Fruit fly (Drosophila melanogaster) whole organism, prepupa: ENCODE measurements around the gene nAChRalpha4.

ENCODE experiments used
- Blimp-1 ChIP-seq: fragments of 200-800 bp; sonication (Bioruptor generic); optimal IDR thresholded peaks from 3 replicates; lab custom pipeline; 2017; ENCODE audit warnings: missing biosample characterization, missing genetic modification characterization, mild to moderate bottlenecking, moderate library complexity, missing genetic modification reagents
- CG10631 ChIP-seq: fragments of 200-800 bp; sonication (Bioruptor generic); optimal IDR thresholded peaks from 2 replicates; lab custom pipeline; 2016; ENCODE audit warnings: missing biosample characterization, missing genetic modification characterization
- CG10669 ChIP-seq: fragments of 200-800 bp; sonication (Bioruptor generic); optimal IDR thresholded peaks from 3 replicates; lab custom pipeline; 2018; ENCODE audit warnings: missing biosample characterization, mild to moderate bottlenecking, missing genetic modification characterization, moderate library complexity
- CG11294 ChIP-seq: fragments of 200-800 bp; sonication (Bioruptor generic); IDR thresholded peaks from 2 replicates; pipeline ENCODE4 v1.3.6; 2022; ENCODE audit warnings: missing biosample characterization, missing genetic modification characterization
- CG11762 ChIP-seq: fragments of 200-800 bp; sonication (Bioruptor generic); optimal IDR thresholded peaks from 3 replicates; lab custom pipeline; 2016; ENCODE audit warnings: missing biosample characterization, missing genetic modification characterization; ENCODE audit not compliant: insufficient read depth
- CG11902 ChIP-seq: fragments of 200-800 bp; sonication (Bioruptor generic); optimal IDR thresholded peaks from 3 replicates; lab custom pipeline; 2016; ENCODE audit warnings: missing biosample characterization, missing genetic modification characterization
- CG1621 ChIP-seq: fragments of 200-800 bp; sonication (Bioruptor generic); optimal IDR thresholded peaks from 3 replicates; lab custom pipeline; 2018; ENCODE audit warnings: missing biosample characterization, mild to moderate bottlenecking, missing genetic modification characterization
- CG32006 ChIP-seq: fragments of 200-800 bp; sonication (Bioruptor generic); optimal IDR thresholded peaks from 3 replicates; lab custom pipeline; 2017; ENCODE audit warnings: missing biosample characterization, mild to moderate bottlenecking, missing genetic modification characterization
- CG34406 ChIP-seq: fragments of 200-800 bp; sonication (Bioruptor generic); optimal IDR thresholded peaks from 3 replicates; lab custom pipeline; 2016; ENCODE audit warnings: missing biosample characterization, missing genetic modification characterization
- CG4318 ChIP-seq: fragments of 200-800 bp; sonication (Bioruptor generic); optimal IDR thresholded peaks from 3 replicates; lab custom pipeline; 2017; ENCODE audit warnings: missing biosample characterization, mild to moderate bottlenecking, missing genetic modification characterization
- CG6163 ChIP-seq: fragments of 200-800 bp; sonication (Bioruptor generic); IDR thresholded peaks from 3 replicates; pipeline ENCODE4 v1.3.6; 2022; ENCODE audit warnings: missing biosample characterization, missing genetic modification characterization
- CG6276 ChIP-seq: fragments of 200-800 bp; sonication (Bioruptor generic); optimal IDR thresholded peaks from 2 replicates; lab custom pipeline; 2017; ENCODE audit warnings: missing biosample characterization, mild to moderate bottlenecking, missing genetic modification characterization
- CG6808 ChIP-seq: fragments of 200-800 bp; sonication (Bioruptor generic); optimal IDR thresholded peaks from 3 replicates; lab custom pipeline; 2017; ENCODE audit warnings: missing biosample characterization, missing genetic modification characterization, mild to moderate bottlenecking, moderate library complexity, missing genetic modification reagents
- CG6854 ChIP-seq: fragments of 200-800 bp; sonication (Bioruptor generic); optimal IDR thresholded peaks from 2 replicates; lab custom pipeline; 2017; ENCODE audit warnings: missing biosample characterization, mild to moderate bottlenecking, missing genetic modification characterization
- CG7368 ChIP-seq: fragments of 200-800 bp; sonication (Bioruptor generic); optimal IDR thresholded peaks from 3 replicates; lab custom pipeline; 2016; ENCODE audit warnings: missing biosample characterization, missing genetic modification characterization
- CG8119 ChIP-seq: fragments of 200-800 bp; sonication (Bioruptor generic); IDR thresholded peaks from 3 replicates; pipeline ENCODE4 v1.3.6; 2022; ENCODE audit warnings: missing biosample characterization, missing genetic modification characterization
- CG8319 ChIP-seq: fragments of 200-800 bp; sonication (Bioruptor generic); optimal IDR thresholded peaks from 3 replicates; lab custom pipeline; 2016; ENCODE audit warnings: missing biosample characterization, missing genetic modification characterization
- Eip78C ChIP-seq: fragments of 200-800 bp; sonication (Bioruptor generic); peaks from one replicate; lab custom pipeline; 2016; ENCODE audit warnings: missing biosample characterization, missing genetic modification characterization
- Ets21C ChIP-seq: fragments of 200-800 bp; sonication (Bioruptor generic); optimal IDR thresholded peaks from 3 replicates; lab custom pipeline; 2016; ENCODE audit warnings: missing biosample characterization, missing genetic modification characterization
- Hr38 ChIP-seq: sonication (Bioruptor generic); optimal IDR thresholded peaks from 2 replicates; lab custom pipeline; 2016; ENCODE audit warnings: missing biosample characterization, missing genetic modification characterization
- Hr39 ChIP-seq: fragments of 200-800 bp; sonication (Bioruptor generic); optimal IDR thresholded peaks from 2 replicates; lab custom pipeline; 2016; ENCODE audit warnings: missing biosample characterization, missing genetic modification characterization
- Hr4 ChIP-seq: fragments of 200-800 bp; sonication (Bioruptor generic); optimal IDR thresholded peaks from 3 replicates; lab custom pipeline; 2016; ENCODE audit warnings: missing biosample characterization, missing genetic modification characterization
- OdsH ChIP-seq: fragments of 200-800 bp; sonication (Bioruptor generic); optimal IDR thresholded peaks from 3 replicates; lab custom pipeline; 2016; ENCODE audit warnings: missing biosample characterization, missing genetic modification characterization
- Smox ChIP-seq: fragments of 200-800 bp; sonication (Bioruptor generic); optimal IDR thresholded peaks from 3 replicates; lab custom pipeline; 2016; ENCODE audit warnings: missing biosample characterization, missing genetic modification characterization
- Sox15 ChIP-seq: fragments of 200-800 bp; sonication (Bioruptor generic); optimal IDR thresholded peaks from 3 replicates; lab custom pipeline; 2016; ENCODE audit warnings: missing biosample characterization, missing genetic modification characterization
- achi ChIP-seq: fragments of 200-800 bp; sonication (Bioruptor generic); optimal IDR thresholded peaks from 3 replicates; lab custom pipeline; 2016; ENCODE audit warnings: missing biosample characterization, missing genetic modification characterization
- acj6 ChIP-seq: fragments of 200-800 bp; sonication (Bioruptor generic); optimal IDR thresholded peaks from 3 replicates; lab custom pipeline; 2016; ENCODE audit warnings: missing biosample characterization, missing genetic modification characterization
- cyc ChIP-seq: fragments of 200-800 bp; sonication (Bioruptor generic); optimal IDR thresholded peaks from 3 replicates; lab custom pipeline; 2016; ENCODE audit warnings: missing biosample characterization, missing genetic modification characterization
- dac ChIP-seq: fragments of 200-800 bp; sonication (Bioruptor generic); optimal IDR thresholded peaks from 2 replicates; lab custom pipeline; 2017; ENCODE audit warnings: missing biosample characterization, mild to moderate bottlenecking, missing genetic modification characterization
- dsx ChIP-seq: fragments of 200-800 bp; optimal IDR thresholded peaks from 3 replicates; lab custom pipeline; 2019; ENCODE audit warnings: missing biosample characterization, mild to moderate bottlenecking, missing genetic modification characterization, moderate library complexity; ENCODE audit not compliant: poor library complexity, severe bottlenecking
- eg ChIP-seq: fragments of 200-800 bp; sonication (Bioruptor generic); IDR thresholded peaks from 3 replicates; pipeline ENCODE4 v1.3.6; 2022; ENCODE audit warnings: missing biosample characterization, missing genetic modification characterization
- esn ChIP-seq: fragments of 200-800 bp; sonication (Bioruptor generic); optimal IDR thresholded peaks from 2 replicates; lab custom pipeline; 2016; ENCODE audit warnings: missing biosample characterization, mild to moderate bottlenecking, missing genetic modification characterization, moderate library complexity
- fd59A ChIP-seq: fragments of 200-800 bp; sonication (Bioruptor generic); optimal IDR thresholded peaks from 2 replicates; lab custom pipeline; 2017; ENCODE audit warnings: missing biosample characterization, mild to moderate bottlenecking, missing genetic modification characterization, missing genetic modification reagents
- fd85E ChIP-seq: fragments of 200-800 bp; sonication (Bioruptor generic); optimal IDR thresholded peaks from 3 replicates; lab custom pipeline; 2016; ENCODE audit warnings: missing biosample characterization, missing genetic modification characterization
- fkh ChIP-seq: fragments of 200-800 bp; sonication (Bioruptor generic); optimal IDR thresholded peaks from 3 replicates; lab custom pipeline; 2017; ENCODE audit warnings: missing biosample characterization, mild to moderate bottlenecking, missing genetic modification characterization, moderate library complexity
- lz ChIP-seq: fragments of 200-800 bp; sonication (Bioruptor generic); optimal IDR thresholded peaks from 3 replicates; lab custom pipeline; 2016; ENCODE audit warnings: missing biosample characterization, missing genetic modification characterization
- salr ChIP-seq, 2 experiments: fragments of 200-800 bp; sonication (Bioruptor generic); optimal IDR thresholded peaks; 3 replicates each; lab custom pipeline; 2016 to 2018; ENCODE audit warnings: missing biosample characterization in 2 of 2, missing genetic modification characterization in 2 of 2, mild to moderate bottlenecking in 1 of 2
- topi ChIP-seq: fragments of 200-800 bp; sonication (Bioruptor generic); optimal IDR thresholded peaks from 3 replicates; lab custom pipeline; 2016; ENCODE audit warnings: missing biosample characterization, missing genetic modification characterization
- vri ChIP-seq: fragments of 200-800 bp; sonication (Bioruptor generic); optimal IDR thresholded peaks from 3 replicates; lab custom pipeline; 2016; ENCODE audit warnings: missing biosample characterization, mild to moderate bottlenecking, missing genetic modification characterization

The nAChRalpha4 gene

DNA sequence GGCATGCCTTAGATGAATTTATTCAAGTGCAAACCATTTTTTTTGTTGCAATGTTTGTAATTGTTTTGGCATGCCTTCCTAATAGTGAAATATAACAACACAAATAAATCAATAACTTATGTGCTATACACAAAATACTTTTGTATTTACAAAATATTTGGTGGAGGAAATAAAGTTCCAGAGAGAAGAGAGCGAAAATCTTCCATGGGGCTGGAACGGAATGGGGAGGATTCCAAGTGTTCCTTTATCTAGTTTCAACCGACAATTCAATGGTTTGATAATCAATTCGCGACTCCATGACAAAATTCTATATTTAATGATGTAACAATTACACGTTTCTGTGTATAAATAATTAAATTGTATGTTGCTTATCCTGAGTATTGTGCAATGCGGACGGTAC is at the start of gene nAChRalpha4:
Gene nAChRalpha4, plus strand, starts transcription at position 246 of the 400 bp plus-strand sequence.
- TF ChIP-seq CG32006 (GFP tag; lab: Kevin White, UChicago) = no peak
- TF ChIP-seq fkh (GFP tag; lab: Kevin White, UChicago) = no peak
- TF ChIP-seq achi (GFP tag; lab: Kevin White, UChicago) = no peak
- TF ChIP-seq salr (GFP tag; optimal IDR thresholded peaks at IDR 0.05; lab: Kevin White, UChicago) = no peak
- TF ChIP-seq Sox15 (GFP tag; lab: Kevin White, UChicago) = no peak
- TF ChIP-seq CG4318 (GFP tag; lab: Kevin White, UChicago) = no peak
- no peak for TF ChIP-seq OdsH
- no peak for TF ChIP-seq topi
- no peak for TF ChIP-seq eg (GFP tag; lab: Robert Waterston, UW)
- no peak for TF ChIP-seq dsx
- no peak for TF ChIP-seq Smox
- TF ChIP-seq Hr39 (GFP tag; lab: Kevin White, UChicago) = no peak
- no peak for TF ChIP-seq CG11762 (GFP tag; lab: Kevin White, UChicago)
- TF ChIP-seq cyc = no peak
- TF ChIP-seq CG7368 (GFP tag; lab: Kevin White, UChicago) = no peak
- TF ChIP-seq, all 60 proteins: peak for 0

DNA sequence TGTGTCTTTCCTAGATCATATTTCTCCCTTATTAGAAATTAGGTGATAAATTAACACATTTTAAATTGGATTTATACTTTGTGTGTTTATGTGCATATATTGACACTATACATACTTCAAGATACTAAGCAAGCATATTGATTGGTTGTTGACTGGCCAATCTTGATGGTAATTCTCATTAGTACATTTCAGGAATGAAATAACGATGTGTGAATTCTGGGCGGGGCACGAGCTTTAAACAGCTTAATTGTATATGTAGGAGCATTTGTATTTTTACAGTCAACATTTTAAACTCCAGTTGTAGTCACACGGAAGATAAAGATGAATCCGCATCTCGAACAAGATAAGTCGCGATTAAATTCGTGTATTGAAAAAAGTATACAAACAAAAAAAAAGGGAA is 32.3 kb upstream of the nAChRalpha4 start, which contains the start of gene CG34031:
Gene CG34031, plus strand, starts transcription at position 301 of the 400 bp plus-strand sequence.
- no peak for TF ChIP-seq CG11294 (GFP tag; lab: Robert Waterston, UW)
- TF ChIP-seq CG8319 (GFP tag; lab: Kevin White, UChicago) = no peak
- no peak for TF ChIP-seq Hr4
- TF ChIP-seq dac (GFP tag; lab: Kevin White, UChicago) = no peak

DNA sequence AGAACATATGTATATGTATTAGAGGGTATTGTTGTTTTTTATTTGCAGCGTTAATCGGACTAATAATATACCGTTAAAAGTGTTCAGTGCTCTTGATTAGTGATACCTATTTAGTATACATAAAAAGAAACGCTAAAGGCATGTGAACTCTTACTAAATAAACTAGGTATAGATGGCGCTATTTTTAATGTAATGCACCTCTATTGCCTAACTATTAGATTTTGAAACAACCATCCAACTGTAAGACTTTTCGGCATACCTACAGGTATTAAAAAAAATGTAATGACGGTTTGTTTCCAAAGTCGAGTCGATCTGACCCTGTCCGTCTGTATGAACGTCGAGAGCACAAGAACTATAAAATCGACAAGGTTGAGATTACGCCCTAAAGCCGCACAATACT is 592 bp downstream of the nAChRalpha4 start:
- no peak for TF ChIP-seq CG11294 (GFP tag; lab: Robert Waterston, UW)
- TF ChIP-seq topi = no peak
- no peak for TF ChIP-seq acj6 (GFP tag; lab: Kevin White, UChicago)
- no peak for TF ChIP-seq dsx
- TF ChIP-seq CG6276 (GFP tag; lab: Kevin White, UChicago) = no peak
- TF ChIP-seq CG10669 (GFP tag; lab: Kevin White, UChicago) = no peak
- TF ChIP-seq fd59A (GFP tag; lab: Kevin White, UChicago) = no peak
- no peak for TF ChIP-seq lz (GFP tag; lab: Kevin White, UChicago)
- no peak for TF ChIP-seq esn
- TF ChIP-seq Hr4 = no peak
- TF ChIP-seq CG4318 (GFP tag; lab: Kevin White, UChicago) = no peak
- TF ChIP-seq vri (GFP tag; lab: Kevin White, UChicago) = no peak
- TF ChIP-seq CG1621 (tag; lab: Kevin White, UChicago) = no peak
- no peak for TF ChIP-seq Hr39 (GFP tag; lab: Kevin White, UChicago)
- no peak for TF ChIP-seq eg (GFP tag; lab: Robert Waterston, UW)
- TF ChIP-seq Blimp-1 (GFP tag; lab: Kevin White, UChicago) = no peak
- TF ChIP-seq CG6163 (GFP tag; lab: Robert Waterston, UW) = no peak
- TF ChIP-seq Sox15 (GFP tag; lab: Kevin White, UChicago) = no peak

DNA sequence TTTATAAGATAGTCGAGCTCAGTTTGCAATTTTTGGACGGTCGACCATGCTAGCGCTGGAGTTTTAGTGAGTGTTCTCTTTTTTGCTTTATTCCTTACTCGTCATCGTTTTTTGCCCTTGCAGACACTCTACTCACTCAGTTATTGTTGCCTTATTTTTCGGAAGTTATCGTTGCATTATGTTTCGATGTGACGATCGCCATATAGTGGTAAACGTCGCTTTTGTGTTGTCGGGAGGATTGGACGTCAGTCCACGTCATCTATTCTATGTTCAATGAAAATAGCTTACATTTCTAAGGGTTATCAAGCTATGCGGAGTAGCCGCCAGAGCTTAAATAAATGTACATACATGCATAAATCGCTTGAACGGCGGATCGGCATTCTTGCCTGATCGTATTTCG is 7.7 kb downstream of the nAChRalpha4 start:
- no peak for TF ChIP-seq Smox
- TF ChIP-seq Hr38 (GFP tag; lab: Kevin White, UChicago) = no peak
- TF ChIP-seq CG7368 (GFP tag; lab: Kevin White, UChicago) = no peak
- TF ChIP-seq CG6854 (GFP tag; lab: Kevin White, UChicago) = no peak
- no peak for TF ChIP-seq CG10631 (GFP tag; lab: Kevin White, UChicago)
- no peak for TF ChIP-seq CG11294 (GFP tag; lab: Robert Waterston, UW)
- TF ChIP-seq Hr4 = no peak
- TF ChIP-seq CG8119 (GFP tag; lab: Robert Waterston, UW) = no peak
- TF ChIP-seq CG6163 (GFP tag; lab: Robert Waterston, UW) = no peak
- no peak for TF ChIP-seq Ets21C (GFP tag; lab: Kevin White, UChicago)
- no peak for TF ChIP-seq dsx
- TF ChIP-seq CG11902 = no peak
- no peak for TF ChIP-seq CG10669 (GFP tag; lab: Kevin White, UChicago)
- TF ChIP-seq dac (GFP tag; lab: Kevin White, UChicago) = no peak
- no peak for TF ChIP-seq CG6808
- TF ChIP-seq Eip78C (GFP tag; lab: Kevin White, UChicago) = no peak
- TF ChIP-seq CG34406 = no peak
- TF ChIP-seq fd85E (GFP tag; lab: Kevin White, UChicago) = no peak
